Worm (Caenorhabditis elegans): Measurements from ENCODE around the gene fbxa-72.

The fbxa-72 gene

ce11 chrV:676550-677084 lies at the start of gene fbxa-72, which contains the start of gene srx-21:
fbxa-72 (minus strand) TSS chrV:676753.
srx-21 (plus strand) TSS chrV:677034.
- TF ChIP-seq unc-62 (GFP tag; optimal IDR thresholded peaks at IDR 0.05): no peak

ce11 chrV:725807-726572 lies 49.4 kb upstream of the fbxa-72 start:
- no peak for TF ChIP-seq unc-62 (GFP tag; optimal IDR thresholded peaks at IDR 0.05)

- TF ChIP-seq unc-62 (GFP tag; optimal IDR thresholded peaks at IDR 0.05): no peak
Measured at ce11 chrV:724946-725806, 48.6 kb upstream of the fbxa-72 start.

ce11 chrV:724470-724890 lies 47.9 kb upstream of the fbxa-72 start:
- TF ChIP-seq unc-62 (GFP tag; optimal IDR thresholded peaks at IDR 0.05): no peak

- no peak for TF ChIP-seq unc-62 (GFP tag; optimal IDR thresholded peaks at IDR 0.05)
Measured at ce11 chrV:723895-724352, 47.4 kb upstream of the fbxa-72 start, which contains the start of gene fbxb-72. fbxb-72 (minus strand) TSS chrV:723952.

ce11 chrV:722889-723288 lies 46.3 kb upstream of the fbxa-72 start:
- TF ChIP-seq unc-62 (GFP tag; optimal IDR thresholded peaks at IDR 0.05): no peak

ce11 chrV:719731-720130 lies 43.2 kb upstream of the fbxa-72 start, which contains the start of gene srbc-40:
srbc-40 (minus strand) TSS chrV:719831.
- TF ChIP-seq unc-62 (GFP tag; optimal IDR thresholded peaks at IDR 0.05): no peak

ce11 chrV:712882-713281 lies 36.3 kb upstream of the fbxa-72 start, which contains the start of gene cyp-33C11:
cyp-33C11 (minus strand) TSS chrV:712982.
- no peak for TF ChIP-seq unc-62 (GFP tag; optimal IDR thresholded peaks at IDR 0.05)

ce11 chrV:708808-709207 lies 32.3 kb upstream of the fbxa-72 start, which contains the start of gene srbc-39:
srbc-39 (plus strand) TSS chrV:709108.
- no peak for TF ChIP-seq unc-62 (GFP tag; optimal IDR thresholded peaks at IDR 0.05)

ce11 chrV:706918-707317 lies 30.4 kb upstream of the fbxa-72 start, which contains the start of gene srbc-38:
srbc-38 (plus strand) TSS chrV:707218.
- TF ChIP-seq unc-62 (GFP tag; optimal IDR thresholded peaks at IDR 0.05): no peak

- TF ChIP-seq unc-62 (GFP tag; optimal IDR thresholded peaks at IDR 0.05): no peak
Measured at ce11 chrV:702260-702659, 25.7 kb upstream of the fbxa-72 start, which contains the start of gene srbc-37. srbc-37 (plus strand) TSS chrV:702560.

- no peak for TF ChIP-seq unc-62 (GFP tag; optimal IDR thresholded peaks at IDR 0.05)
Measured at ce11 chrV:699489-700129, 23.1 kb upstream of the fbxa-72 start, which contains the start of the genes ugt-29 and srx-5. ugt-29 (minus strand) TSS chrV:699589. srx-5 (plus strand) TSS chrV:700079.

- no peak for TF ChIP-seq unc-62 (GFP tag; optimal IDR thresholded peaks at IDR 0.05)
Measured at ce11 chrV:699051-699450, 22.5 kb upstream of the fbxa-72 start.

- TF ChIP-seq unc-62 (GFP tag; optimal IDR thresholded peaks at IDR 0.05): no peak
Measured at ce11 chrV:695914-696313, 19.4 kb upstream of the fbxa-72 start, which contains the start of gene srj-52. srj-52 (minus strand) TSS chrV:696014.

- no peak for TF ChIP-seq unc-62 (GFP tag; optimal IDR thresholded peaks at IDR 0.05)
Measured at ce11 chrV:694625-695024, 18.1 kb upstream of the fbxa-72 start, which contains the start of gene srj-53. srj-53 (minus strand) TSS chrV:694725.
